Worm (Caenorhabditis elegans) whole organism, young adult: ENCODE measurements around the gene srj-21.

Experiments used
- F37B4.10 ChIP-seq: fragments of 200-800 bp; sonication (Bioruptor generic); IDR thresholded peaks from 2 replicates; pipeline ENCODE4 v1.3.6; 2022; ENCODE audit warnings: missing genetic modification characterization, missing compliant biosample characterization
- K11D2.4 ChIP-seq: fragments of 200-800 bp; sonication (Bioruptor generic); IDR thresholded peaks from 2 replicates; pipeline ENCODE4 v1.3.6; 2022; ENCODE audit warnings: missing genetic modification reagents, missing genetic modification characterization, missing compliant biosample characterization
- ama-1 ChIP-seq, 3 experiments: fragments of 150-350 bp in 1 of 3; sonication (generic microtip) in 2 of 3; optimal IDR thresholded peaks; 2 replicates each; lab custom pipeline; 2014 to 2018; ENCODE audit warnings: missing biosample characterization in 2 of 3, missing genetic modification characterization in 2 of 3, missing genetic modification reagents in 2 of 3
- madf-3 ChIP-seq: fragments of 200-800 bp; sonication (Bioruptor generic); IDR thresholded peaks from 2 replicates; pipeline ENCODE4 v1.3.6; 2022; ENCODE audit warnings: missing genetic modification reagents, missing genetic modification characterization, missing compliant biosample characterization
- madf-8 ChIP-seq: fragments of 200-800 bp; sonication (Bioruptor generic); conservative IDR thresholded peaks from 2 replicates; pipeline ENCODE4 v1.3.6; 2022; ENCODE audit warnings: missing genetic modification reagents, missing genetic modification characterization, missing compliant biosample characterization
- mxl-1 ChIP-seq: sonication (generic microtip); optimal IDR thresholded peaks from 2 replicates; lab custom pipeline; 2016; ENCODE audit warnings: missing genetic modification characterization, missing compliant biosample characterization
- pha-4 ChIP-seq: fragments of 150-350 bp; sonication (generic microtip); optimal IDR thresholded peaks from 2 replicates; lab custom pipeline; 2014; ENCODE audit warnings: missing biosample characterization, missing genetic modification reagents, missing genetic modification characterization
- unc-62 ChIP-seq: fragments of 150-350 bp; optimal IDR thresholded peaks from 2 replicates; lab custom pipeline; 2014; ENCODE audit warnings: missing biosample characterization, missing genetic modification reagents, missing genetic modification characterization
- ztf-25 ChIP-seq: fragments of 200-800 bp; sonication (Bioruptor generic); IDR thresholded peaks from 2 replicates; pipeline ENCODE4 v1.3.6; 2022; ENCODE audit warnings: missing genetic modification reagents, missing genetic modification characterization, missing compliant biosample characterization

ce11 chrV:10727651-10728050 is 17.5 kb upstream of the srj-21 start:
- TF ChIP-seq madf-8 (GFP tag; lab: Robert Waterston, UW), result no peak
- 0 out of 2 replicates have a peak, but pooled peaks have one; percentile 24 for TF ChIP-seq K11D2.4
- no peak for TF ChIP-seq F37B4.10 (GFP tag; lab: Robert Waterston, UW)
- TF ChIP-seq madf-3 (GFP tag; lab: Robert Waterston, UW), result no peak
- no peak for TF ChIP-seq unc-62 (GFP tag; lab: Kevin White, UChicago)
- no peak for TF ChIP-seq mxl-1
- TF ChIP-seq ama-1 (optimal IDR thresholded peaks at IDR 0.05; lab: Kevin White, UChicago), result no peak
- TF ChIP-seq ama-1 (GFP tag; optimal IDR thresholded peaks at IDR 0.05; lab: Kevin White, UChicago), result no peak
- no peak for TF ChIP-seq pha-4 (tag; lab: Kevin White, UChicago)
- no peak for TF ChIP-seq ztf-25 (GFP tag; lab: Robert Waterston, UW)
